Worm (Caenorhabditis elegans) whole organism, late embryonic: ENCODE results near the gene C09G5.13.

Source experiments
- npax-4 ChIP-seq: sonication (generic microtip); optimal IDR thresholded peaks from 2 replicates; lab custom pipeline; 2016; ENCODE audit warnings: missing genetic modification characterization, missing compliant biosample characterization
- pqm-1 ChIP-seq: sonication (generic microtip); optimal IDR thresholded peaks from 2 replicates; lab custom pipeline; 2016; ENCODE audit warnings: missing genetic modification characterization, missing compliant biosample characterization

DNA sequence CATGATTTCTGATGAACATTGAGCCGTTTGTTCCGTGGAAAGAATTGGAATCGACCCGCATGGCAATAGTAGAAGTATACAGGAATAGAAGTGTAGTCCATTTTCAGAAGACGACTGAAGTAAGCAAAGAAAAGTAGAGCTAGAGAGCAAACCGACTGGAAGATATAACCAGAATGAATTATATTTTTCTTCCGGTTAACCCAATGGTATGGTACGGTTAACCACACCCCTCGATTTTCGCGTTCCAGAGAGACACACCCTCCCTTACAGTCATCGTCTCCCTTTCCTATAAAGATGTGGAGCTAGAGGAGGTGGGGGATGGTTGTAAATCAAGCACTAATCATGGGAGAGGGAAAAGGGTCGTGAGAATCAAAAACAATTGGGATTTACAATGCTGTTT is 5.8 kb downstream of the C09G5.13 start, which contains the start of gene C09G5.14:
- no peak for TF ChIP-seq pqm-1 (tag; lab: Kevin White, UChicago)
- TF ChIP-seq npax-4 (tag; lab: Kevin White, UChicago), result no peak
